Fruit fly (Drosophila melanogaster): ENCODE results near the gene CG5126.

CG5126 gene

dm6 chr2L:1177522-1177921 is 6.3 kb downstream of the CG5126 start, which contains the start of gene CG4896 (continued):
- TF ChIP-seq mld (GFP tag; IDR thresholded peaks at IDR 0.05; ENCODE audit: partially characterized antibody) (no peak), pho (GFP tag; optimal IDR thresholded peaks at IDR 0.05) (peak; percentile 18), Hmx (GFP tag; optimal IDR thresholded peaks at IDR 0.05) (no peak), CG15269 (tag; optimal IDR thresholded peaks at IDR 0.05) (no peak), gsb (GFP tag; IDR thresholded peaks at IDR 0.05) (no peak), CG8089 (GFP tag; optimal IDR thresholded peaks at IDR 0.05) (no peak), sna (GFP tag; IDR thresholded peaks at IDR 0.05; ENCODE audit: partially characterized antibody) (0 out of 2 replicates have a peak, but pooled peaks have one; percentile 48), NC2α (GFP tag; optimal IDR thresholded peaks at IDR 0.05) (no peak), slou (GFP tag; optimal IDR thresholded peaks at IDR 0.05) (no peak), CG15696 (tag; optimal IDR thresholded peaks at IDR 0.05) (no peak), Myb (GFP tag; optimal IDR thresholded peaks at IDR 0.05) (peak; percentile 99), dpn (GFP tag; optimal IDR thresholded peaks at IDR 0.05) (peak; percentile 5 to 7), her (GFP tag; optimal IDR thresholded peaks at IDR 0.05) (peak; percentile 20), CG15479 (GFP tag; optimal IDR thresholded peaks at IDR 0.05) (no peak), CTCF (GFP tag; optimal IDR thresholded peaks at IDR 0.05) (no peak), CG2116 (GFP tag; optimal IDR thresholded peaks at IDR 0.05) (peak; percentile 57), Meics (GFP tag; optimal IDR thresholded peaks at IDR 0.05) (no peak), CG16779 (GFP tag; IDR thresholded peaks at IDR 0.05) (no peak)

- peak; percentile 96 for TF ChIP-seq Med (GFP tag)
- TF ChIP-seq CG11247 (GFP tag; IDR thresholded peaks at IDR 0.05): peak; percentile 79
- TF ChIP-seq sug (tag; optimal IDR thresholded peaks at IDR 0.05): no peak
- TF ChIP-seq wdn (GFP tag; IDR thresholded peaks at IDR 0.05): peak; percentile 55
- TF ChIP-seq CG7745 (tag; optimal IDR thresholded peaks at IDR 0.05): no peak
- TF ChIP-seq croc (GFP tag; conservative IDR thresholded peaks at IDR 0.05): peak; percentile 76
- peak; percentile 77 for TF ChIP-seq CG4820 (GFP tag; optimal IDR thresholded peaks at IDR 0.05)
- TF ChIP-seq CG14860 (GFP tag; IDR thresholded peaks at IDR 0.05; ENCODE audit: partially characterized antibody): peak; percentile 34; the same call in 1 of the 3 replicates
- TF ChIP-seq Mad (GFP tag; optimal IDR thresholded peaks at IDR 0.05): peak; percentile 87
- TF ChIP-seq CG43689 (GFP tag; IDR thresholded peaks at IDR 0.05): no peak
- TF ChIP-seq slbo (GFP tag; IDR thresholded peaks at IDR 0.05): peak; percentile 92
- TF ChIP-seq kay (GFP tag; optimal IDR thresholded peaks at IDR 0.05): peak; percentile 70
- peak; percentile 53 for TF ChIP-seq repo (GFP tag; optimal IDR thresholded peaks at IDR 0.05)
- peak; percentile 65 for TF ChIP-seq fd96Cb (tag; optimal IDR thresholded peaks at IDR 0.05)
- TF ChIP-seq zfh2 (GFP tag; optimal IDR thresholded peaks at IDR 0.05): peak; percentile 93
- peak; percentile 88 for TF ChIP-seq ems (GFP tag; optimal IDR thresholded peaks at IDR 0.05)
- TF ChIP-seq CG6765 (GFP tag; optimal IDR thresholded peaks at IDR 0.05): peak; percentile 75
- peak; percentile 77 for TF ChIP-seq CG17829 (tag; optimal IDR thresholded peaks at IDR 0.05)
- peak; percentile 27 for TF ChIP-seq her (GFP tag; optimal IDR thresholded peaks at IDR 0.05)
- peak; percentile 84 for TF ChIP-seq lmd (GFP tag; IDR thresholded peaks at IDR 0.05)
- peak; percentile 87 for TF ChIP-seq CG15696 (tag; optimal IDR thresholded peaks at IDR 0.05)
- TF ChIP-seq hb (GFP tag; IDR thresholded peaks at IDR 0.05; ENCODE audit: partially characterized antibody): no peak
- no peak for TF ChIP-seq br (optimal IDR thresholded peaks at IDR 0.05)
- peak; percentile 98 for TF ChIP-seq Ets65A (GFP tag)
- no peak for TF ChIP-seq CG10147 (GFP tag; optimal IDR thresholded peaks at IDR 0.05)
- TF ChIP-seq CG4404 (GFP tag; IDR thresholded peaks at IDR 0.05): peak; percentile 82
- no peak for TF ChIP-seq CG10431 (GFP tag; optimal IDR thresholded peaks at IDR 0.05)
- TF ChIP-seq H15 (GFP tag; IDR thresholded peaks at IDR 0.05): peak; percentile 72; the same call in 1 of the 3 replicates
- TF ChIP-seq PHDP (tag; optimal IDR thresholded peaks at IDR 0.05): no peak
- peak; percentile 75 for TF ChIP-seq CG16813 (GFP tag; IDR thresholded peaks at IDR 0.05; ENCODE audit: partially characterized antibody)
- no peak for TF ChIP-seq hkb (optimal IDR thresholded peaks at IDR 0.05)
- peak; percentile 76 for TF ChIP-seq hkb (GFP tag; IDR thresholded peaks at IDR 0.05)
- no peak for TF ChIP-seq gsb (GFP tag; IDR thresholded peaks at IDR 0.05)
- TF ChIP-seq Sin3A (optimal IDR thresholded peaks at IDR 0.05): peak; percentile 89
- TF ChIP-seq CG10654 (GFP tag; optimal IDR thresholded peaks at IDR 0.05): peak; percentile 85
- peak; percentile 57 for TF ChIP-seq CG30431 (GFP tag; optimal IDR thresholded peaks at IDR 0.05)
- TF ChIP-seq Tbp (GFP tag; optimal IDR thresholded peaks at IDR 0.05): no peak
- no peak for TF ChIP-seq cad (GFP tag; optimal IDR thresholded peaks at IDR 0.05)
Observed at dm6 chr2L:1172704-1173107, 11.1 kb downstream of the CG5126 start, which contains the start of the genes Charon and CG4887. Gene Charon, minus strand, starts transcription at chr2L:1172805. Gene CG4887, plus strand, starts transcription at chr2L:1173009.

All from whole organism, embryonic.